Worm (Caenorhabditis elegans) whole organism, L4 larva: Measurements from ENCODE around the gene aakg-1.

Source experiments
- D1046.2 ChIP-seq: fragments of 200-800 bp; sonication (Bioruptor generic); IDR thresholded peaks from 2 replicates; pipeline ENCODE4 v1.3.6; 2022; ENCODE audit warnings: missing genetic modification characterization, missing compliant biosample characterization
- F44E2.7 ChIP-seq: fragments of 200-800 bp; sonication (Bioruptor generic); IDR thresholded peaks from 2 replicates; pipeline ENCODE4 v2.1.2; 2022; ENCODE audit warnings: missing genetic modification characterization, missing compliant biosample characterization
- R02D3.7 ChIP-seq: fragments of 150-350 bp; sonication (generic microtip); optimal IDR thresholded peaks from 3 replicates; lab custom pipeline; 2014; ENCODE audit warnings: missing biosample characterization, missing genetic modification characterization
- aha-1 ChIP-seq: fragments of 150-350 bp; peaks from one replicate; lab custom pipeline; 2014; ENCODE audit warnings: missing biosample characterization, missing genetic modification characterization
- aly-2 ChIP-seq: sonication (generic microtip); optimal IDR thresholded peaks from 2 replicates; lab custom pipeline; 2018; ENCODE audit warnings: missing biosample characterization, missing genetic modification characterization
- ama-1 ChIP-seq: fragments of 150-350 bp; optimal IDR thresholded peaks from 2 replicates; lab custom pipeline; 2014; ENCODE audit warnings: inconsistent platforms, mixed read lengths
- arid-1 ChIP-seq: fragments of 200-800 bp; sonication (Bioruptor generic); conservative IDR thresholded peaks from 2 replicates; pipeline ENCODE4 v1.3.6; 2022; ENCODE audit warnings: missing genetic modification reagents, missing genetic modification characterization, missing compliant biosample characterization
- ceh-28 ChIP-seq: fragments of 150-350 bp; optimal IDR thresholded peaks from 2 replicates; lab custom pipeline; 2014; ENCODE audit warnings: missing biosample characterization, missing genetic modification reagents, missing genetic modification characterization
- ctbp-1 ChIP-seq: fragments of 200-800 bp; sonication (Bioruptor generic); IDR thresholded peaks from 2 replicates; pipeline ENCODE4 v1.3.6; 2022; ENCODE audit warnings: missing genetic modification reagents, missing genetic modification characterization, missing compliant biosample characterization
- daf-16 ChIP-seq, 3 experiments: sonication (generic microtip); optimal IDR thresholded peaks; 2 replicates each; lab custom pipeline; 2016 to 2017; ENCODE audit warnings: missing genetic modification characterization in 3 of 3, missing genetic modification reagents in 3 of 3, mild to moderate bottlenecking in 2 of 3, missing compliant biosample characterization in 2 of 3, missing biosample characterization in 1 of 3, moderate library complexity in 1 of 3
- daf-8 ChIP-seq: fragments of 200-800 bp; sonication (Bioruptor generic); IDR thresholded peaks from 2 replicates; pipeline ENCODE4 v1.3.6; 2022; ENCODE audit warnings: missing genetic modification characterization, missing compliant biosample characterization
- dpl-1 ChIP-seq: fragments of 150-350 bp; optimal IDR thresholded peaks from 2 replicates; lab custom pipeline; 2014; ENCODE audit warnings: missing biosample characterization, missing genetic modification reagents, missing genetic modification characterization
- duxl-1 ChIP-seq: sonication (generic microtip); optimal IDR thresholded peaks from 2 replicates; lab custom pipeline; 2016; ENCODE audit warnings: mild to moderate bottlenecking, missing genetic modification characterization, moderate library complexity, missing compliant biosample characterization; ENCODE audit not compliant: poor library complexity
- dve-1 ChIP-seq: sonication (generic microtip); optimal IDR thresholded peaks from 2 replicates; lab custom pipeline; 2017; ENCODE audit warnings: antibody characterized with exemption, mild to moderate bottlenecking, missing genetic modification characterization, missing compliant biosample characterization; ENCODE audit not compliant: insufficient read depth
- egl-27 ChIP-seq: sonication (generic microtip); optimal IDR thresholded peaks from 3 replicates; lab custom pipeline; 2017; ENCODE audit warnings: missing biosample characterization, missing genetic modification reagents, missing genetic modification characterization
- egl-43 ChIP-seq: fragments of 200-800 bp; sonication (Bioruptor generic); IDR thresholded peaks from 2 replicates; pipeline ENCODE4 v1.3.6; 2022; ENCODE audit warnings: missing genetic modification reagents, missing genetic modification characterization, missing compliant biosample characterization
- hlh-11 ChIP-seq: fragments of 200-800 bp; sonication (Bioruptor generic); optimal IDR thresholded peaks from 2 replicates; lab custom pipeline; 2018; ENCODE audit warnings: mild to moderate bottlenecking, missing genetic modification characterization, missing compliant biosample characterization
- hmg-1.1 ChIP-seq: fragments of 200-800 bp; sonication (Bioruptor generic); IDR thresholded peaks from 2 replicates; pipeline ENCODE4 v1.3.6; 2022; ENCODE audit warnings: missing genetic modification reagents, missing genetic modification characterization, missing compliant biosample characterization
- lin-1 ChIP-seq: fragments of 200-800 bp; sonication (Bioruptor generic); IDR thresholded peaks from 2 replicates; pipeline ENCODE4 v1.3.6; 2022; ENCODE audit warnings: missing genetic modification reagents, missing genetic modification characterization, missing compliant biosample characterization
- lin-38 ChIP-seq: fragments of 200-800 bp; sonication (Bioruptor generic); IDR thresholded peaks from 2 replicates; pipeline ENCODE4 v1.3.6; 2022; ENCODE audit warnings: missing genetic modification reagents, missing genetic modification characterization, missing compliant biosample characterization
- mep-1 ChIP-seq: fragments of 150-350 bp; sonication (generic microtip); optimal IDR thresholded peaks from 3 replicates; lab custom pipeline; 2014; ENCODE audit warnings: missing biosample characterization, missing genetic modification characterization
- mxl-3 ChIP-seq: fragments of 200-800 bp; sonication (Bioruptor generic); optimal IDR thresholded peaks from 2 replicates; lab custom pipeline; 2018; ENCODE audit warnings: mild to moderate bottlenecking, missing genetic modification characterization, missing compliant biosample characterization
- nhr-102 ChIP-seq: sonication (generic microtip); optimal IDR thresholded peaks from 2 replicates; lab custom pipeline; 2016; ENCODE audit warnings: mild to moderate bottlenecking, missing genetic modification characterization, moderate library complexity, missing compliant biosample characterization
- nhr-11 ChIP-seq: fragments of 150-350 bp; optimal IDR thresholded peaks from 2 replicates; lab custom pipeline; 2014; ENCODE audit warnings: missing biosample characterization, missing genetic modification characterization
- nhr-237 ChIP-seq: sonication (generic microtip); optimal IDR thresholded peaks from 2 replicates; lab custom pipeline; 2017; ENCODE audit warnings: missing biosample characterization, missing genetic modification characterization
- nhr-28 ChIP-seq: fragments of 150-350 bp; optimal IDR thresholded peaks from 2 replicates; lab custom pipeline; 2014; ENCODE audit warnings: missing biosample characterization, missing genetic modification characterization
- nhr-42 ChIP-seq: fragments of 200-800 bp; sonication (Bioruptor generic); IDR thresholded peaks from 2 replicates; pipeline ENCODE4 v1.3.6; 2022; ENCODE audit warnings: missing genetic modification characterization, missing compliant biosample characterization
- pha-4 ChIP-seq, 2 experiments: fragments of 150-350 bp in 1 of 2; fragments of 200-800 bp in 1 of 2; sonication (Bioruptor generic) in 1 of 2; IDR thresholded peaks in 1 of 2; optimal IDR thresholded peaks in 1 of 2; 2 replicates each; pipeline versions ENCODE4 v1.3.6 to Lab custom; 2014 to 2022; ENCODE audit warnings: missing genetic modification characterization in 2 of 2, missing genetic modification reagents in 2 of 2, missing biosample characterization in 1 of 2, missing compliant biosample characterization in 1 of 2
- rbr-2 ChIP-seq: sonication (generic microtip); optimal IDR thresholded peaks from 2 replicates; lab custom pipeline; 2016; ENCODE audit warnings: missing genotype, missing genetic modification characterization, missing compliant biosample characterization
- set-16 ChIP-seq: fragments of 200-800 bp; sonication (Bioruptor generic); IDR thresholded peaks from 2 replicates; pipeline ENCODE4 v1.3.6; 2022; ENCODE audit warnings: missing genetic modification reagents, missing genetic modification characterization, missing compliant biosample characterization
- skn-1 ChIP-seq: fragments of 150-350 bp; optimal IDR thresholded peaks from 2 replicates; lab custom pipeline; 2014; ENCODE audit warnings: missing biosample characterization, missing genetic modification characterization
- snpc-1.2 ChIP-seq: fragments of 200-800 bp; sonication (Bioruptor generic); IDR thresholded peaks from 2 replicates; pipeline ENCODE4 v1.3.6; 2022; ENCODE audit warnings: missing genetic modification reagents, missing genetic modification characterization, missing compliant biosample characterization
- snpc-4 ChIP-seq: fragments of 150-350 bp; optimal IDR thresholded peaks from 2 replicates; lab custom pipeline; 2014; ENCODE audit warnings: missing biosample characterization, missing genetic modification characterization
- tra-1 ChIP-seq: fragments of 200-800 bp; sonication (Bioruptor generic); IDR thresholded peaks from 2 replicates; pipeline ENCODE4 v1.3.6; 2022; ENCODE audit warnings: missing genetic modification reagents, missing genetic modification characterization, missing compliant biosample characterization
- unc-39 ChIP-seq: sonication (generic microtip); optimal IDR thresholded peaks from 2 replicates; lab custom pipeline; 2017; ENCODE audit warnings: missing biosample characterization, missing genetic modification characterization
- unc-62 ChIP-seq, 3 experiments: fragments of 150-350 bp in 1 of 3; sonication (generic microtip); optimal IDR thresholded peaks in 2 of 3; peaks in 1 of 3; 1 replicate in 1 of 3; 2 replicates in 2 of 3; lab custom pipeline; 2014 to 2017; ENCODE audit warnings: missing biosample characterization in 3 of 3, missing genetic modification characterization in 3 of 3, missing genetic modification reagents in 3 of 3, missing genotype in 1 of 3
- zfp-2 ChIP-seq: sonication (generic microtip); optimal IDR thresholded peaks from 2 replicates; lab custom pipeline; 2016; ENCODE audit warnings: mild to moderate bottlenecking, missing genetic modification characterization, missing compliant biosample characterization
- zfp-3 ChIP-seq: fragments of 200-800 bp; sonication (Bioruptor generic); conservative IDR thresholded peaks from 2 replicates; pipeline ENCODE4 v1.3.6; 2022; ENCODE audit warnings: missing genetic modification reagents, missing genetic modification characterization, missing compliant biosample characterization
- zip-11 ChIP-seq: fragments of 200-800 bp; sonication (Bioruptor generic); IDR thresholded peaks from 2 replicates; pipeline ENCODE4 v1.3.6; 2022; ENCODE audit warnings: missing genetic modification characterization, missing compliant biosample characterization
- zip-2 ChIP-seq: fragments of 150-350 bp; optimal IDR thresholded peaks from 2 replicates; lab custom pipeline; 2014; ENCODE audit warnings: missing biosample characterization, missing genetic modification characterization

aakg-1 gene

ce11 chrIII:12614669-12615451 lies 39.7 kb upstream of the aakg-1 start (continued):
- peak; percentile 93 for TF ChIP-seq nhr-28 (tag; lab: Kevin White, UChicago)
- peak; percentile 3 for TF ChIP-seq zfp-2 (tag; lab: Kevin White, UChicago)
- peak; percentile 93 for TF ChIP-seq hlh-11 (tag; lab: Kevin White, UChicago)
- TF ChIP-seq mxl-3 (GFP tag; lab: Kevin White, UChicago): peak; percentile 41
- peak; percentile 51 for TF ChIP-seq lin-38 (GFP tag; lab: Robert Waterston, UW)
- TF ChIP-seq duxl-1 (tag; lab: Kevin White, UChicago): peak; percentile 40

- TF ChIP-seq nhr-42 (GFP tag; lab: Robert Waterston, UW) (no peak), lin-1 (GFP tag; lab: Robert Waterston, UW) (no peak), aha-1 (tag; lab: Kevin White, UChicago) (peak; percentile 80)
These were observed 39.0 kb upstream of the aakg-1 start for ce11 chrIII:12614161-12614560.

ce11 chrIII:12613138-12613915 lies 38.1 kb upstream of the aakg-1 start:
- TF ChIP-seq D1046.2 (no peak), ceh-28 (tag; lab: Kevin White, UChicago) (no peak), rbr-2 (tag; lab: Kevin White, UChicago) (no peak), snpc-4 (tag; lab: Kevin White, UChicago) (no peak), pha-4 (GFP tag; IDR thresholded peaks at IDR 0.05; lab: Robert Waterston, UW) (peak; percentile 62), pha-4 (tag; optimal IDR thresholded peaks at IDR 0.05; lab: Kevin White, UChicago) (no peak), duxl-1 (tag; lab: Kevin White, UChicago) (no peak), egl-27 (tag; lab: Kevin White, UChicago) (no peak), snpc-1.2 (peak; percentile 32), zfp-3 (GFP tag; lab: Robert Waterston, UW) (0 out of 2 replicates have a peak, but pooled peaks have one; percentile 11), daf-8 (GFP tag; lab: Robert Waterston, UW) (no peak), nhr-11 (tag; lab: Kevin White, UChicago) (no peak), R02D3.7 (no peak), mep-1 (tag; lab: Kevin White, UChicago) (peak; percentile 18), set-16 (peak; percentile 54; the same call in 1 of the 2 replicates), ama-1 (peak; percentile 13), aha-1 (tag; lab: Kevin White, UChicago) (peak; percentile 96), unc-62 (GFP tag; optimal IDR thresholded peaks at IDR 0.05 in 1 of 2; lab: Kevin White, UChicago) (peak in 1 of 2 experiments; percentile 6), unc-62 (tag; optimal IDR thresholded peaks at IDR 0.05; lab: Kevin White, UChicago) (no peak), nhr-237 (tag; lab: Kevin White, UChicago) (no peak), tra-1 (GFP tag; lab: Robert Waterston, UW) (0 out of 2 replicates have a peak, but pooled peaks have one; percentile 51)
- TF ChIP-seq, all 104 proteins: peak for 9

ce11 chrIII:12612519-12612935 lies 37.3 kb upstream of the aakg-1 start:
- TF ChIP-seq snpc-1.2 (peak; percentile 21; the same call in 1 of the 2 replicates), zfp-3 (GFP tag; lab: Robert Waterston, UW) (peak; percentile 93), unc-39 (tag; lab: Kevin White, UChicago) (peak; percentile 88), aly-2 (tag; lab: Kevin White, UChicago) (no peak), dve-1 (tag; lab: Kevin White, UChicago) (peak; percentile 100), hmg-1.1 (GFP tag; lab: Robert Waterston, UW) (peak; percentile 97), zip-11 (no peak), D1046.2 (0 out of 2 replicates have a peak, but pooled peaks have one; percentile 53), arid-1 (GFP tag; lab: Robert Waterston, UW) (peak; percentile 88), skn-1 (tag; lab: Kevin White, UChicago) (peak; percentile 84), zip-2 (tag; lab: Kevin White, UChicago) (peak; percentile 91), F44E2.7 (GFP tag; lab: Robert Waterston, UW) (no peak), daf-16 (GFP tag; optimal IDR thresholded peaks at IDR 0.05; lab: Kevin White, UChicago) (peak; percentile 82 to 95), daf-16 (tag; optimal IDR thresholded peaks at IDR 0.05; lab: Kevin White, UChicago) (peak; percentile 98), egl-43 (peak; percentile 88), ctbp-1 (GFP tag; lab: Robert Waterston, UW) (peak; percentile 97), dpl-1 (GFP tag; lab: Kevin White, UChicago) (peak; percentile 80), nhr-102 (tag; lab: Kevin White, UChicago) (peak; percentile 95), unc-62 (GFP tag; optimal IDR thresholded peaks at IDR 0.05 in 1 of 2; lab: Kevin White, UChicago) (peak; percentile 85 to 100), unc-62 (tag; optimal IDR thresholded peaks at IDR 0.05; lab: Kevin White, UChicago) (peak; percentile 99), mxl-3 (GFP tag; lab: Kevin White, UChicago) (peak; percentile 95)
